Fruit fly (Drosophila melanogaster) whole organism, embryonic: ENCODE measurements around the gene Fas1.

Experiments used
- Abd-B ChIP-seq: fragments of 200-800 bp; sonication (Bioruptor generic); optimal IDR thresholded peaks from 2 replicates; lab custom pipeline; 2018; ENCODE audit warnings: missing biosample characterization, mild to moderate bottlenecking, missing genetic modification characterization, moderate library complexity
- CG10654 ChIP-seq: fragments of 200-800 bp; sonication (Bioruptor generic); optimal IDR thresholded peaks from 2 replicates; lab custom pipeline; 2016; ENCODE audit warnings: missing biosample characterization, missing genetic modification characterization
- CG11247 ChIP-seq: fragments of 200-800 bp; sonication (Bioruptor generic); IDR thresholded peaks from 2 replicates; pipeline ENCODE4 v1.3.6; 2022; ENCODE audit warnings: missing biosample characterization, missing genetic modification characterization
- CG11560 ChIP-seq: fragments of 200-800 bp; sonication (Bioruptor generic); IDR thresholded peaks from 3 replicates; pipeline ENCODE4 v1.3.6; 2022; ENCODE audit warnings: missing biosample characterization, missing genetic modification characterization
- CG12769 ChIP-seq: fragments of 200-800 bp; sonication (Bioruptor generic); optimal IDR thresholded peaks from 2 replicates; lab custom pipeline; 2019; ENCODE audit warnings: missing biosample characterization, mild to moderate bottlenecking, missing genetic modification characterization, moderate library complexity
- CG13894 ChIP-seq: fragments of 200-800 bp; sonication (Bioruptor generic); optimal IDR thresholded peaks from 3 replicates; lab custom pipeline; 2018; ENCODE audit warnings: missing biosample characterization, mild to moderate bottlenecking, missing genetic modification characterization, moderate library complexity
- CG15269 ChIP-seq: fragments of 200-800 bp; sonication (Bioruptor generic); optimal IDR thresholded peaks from 2 replicates; lab custom pipeline; 2018; ENCODE audit warnings: missing biosample characterization, mild to moderate bottlenecking, missing genetic modification characterization, moderate library complexity
- CG15479 ChIP-seq: fragments of 200-800 bp; sonication (Bioruptor generic); optimal IDR thresholded peaks from 3 replicates; lab custom pipeline; 2019; ENCODE audit warnings: missing biosample characterization, mild to moderate bottlenecking, missing genetic modification characterization, moderate library complexity
- CG15696 ChIP-seq: fragments of 200-800 bp; sonication (Bioruptor generic); optimal IDR thresholded peaks from 2 replicates; lab custom pipeline; 2019; ENCODE audit warnings: missing biosample characterization, mild to moderate bottlenecking, missing genetic modification characterization, moderate library complexity
- CG3726 ChIP-seq: fragments of 200-800 bp; sonication (Bioruptor generic); IDR thresholded peaks from 3 replicates; pipeline ENCODE4, ENCODE4 v1.3.6; 2022; ENCODE audit warnings: missing biosample characterization, missing genetic modification characterization
- CG4360 ChIP-seq: fragments of 200-800 bp; sonication (Bioruptor generic); IDR thresholded peaks from 2 replicates; pipeline ENCODE4 v1.3.6; 2022; ENCODE audit warnings: missing biosample characterization, missing genetic modification characterization
- CG4424 ChIP-seq: fragments of 200-800 bp; sonication (Bioruptor generic); optimal IDR thresholded peaks from 3 replicates; lab custom pipeline; 2016; ENCODE audit warnings: missing biosample characterization, missing genetic modification characterization
- CG4820 ChIP-seq: fragments of 200-800 bp; sonication (Bioruptor generic); optimal IDR thresholded peaks from 3 replicates; lab custom pipeline; 2016; ENCODE audit warnings: missing biosample characterization, missing genetic modification characterization
- CG5953 ChIP-seq: fragments of 200-800 bp; sonication (Bioruptor generic); IDR thresholded peaks from 2 replicates; pipeline ENCODE4 v1.3.6; 2022; ENCODE audit warnings: missing biosample characterization, missing genetic modification characterization
- CG6272 ChIP-seq: fragments of 200-800 bp; sonication (Bioruptor generic); IDR thresholded peaks from 2 replicates; pipeline ENCODE4 v1.3.6; 2022; ENCODE audit warnings: missing biosample characterization, missing genetic modification characterization
- CG6813 ChIP-seq: fragments of 200-800 bp; sonication (Bioruptor generic); optimal IDR thresholded peaks from 2 replicates; lab custom pipeline; 2017; ENCODE audit warnings: missing biosample characterization, missing genetic modification characterization, mild to moderate bottlenecking, moderate library complexity, missing genetic modification reagents
- CG7357 ChIP-seq: fragments of 200-800 bp; sonication (Bioruptor generic); IDR thresholded peaks from 3 replicates; pipeline ENCODE4 v1.3.6; 2022; ENCODE audit warnings: missing biosample characterization, missing genetic modification characterization
- CG8478 ChIP-seq: fragments of >200 bp; optimal IDR thresholded peaks from 2 replicates; lab custom pipeline; 2018
- CG9932 ChIP-seq: fragments of 200-800 bp; sonication (Bioruptor generic); IDR thresholded peaks from 2 replicates; pipeline ENCODE4 v1.3.6; 2022; ENCODE audit warnings: missing biosample characterization, missing genetic modification characterization
- Deaf1 ChIP-seq: fragments of 200-800 bp; optimal IDR thresholded peaks from 3 replicates; lab custom pipeline; 2019; ENCODE audit warnings: missing biosample characterization, mild to moderate bottlenecking, missing genetic modification characterization, moderate library complexity
- GATAe ChIP-seq: fragments of 200-800 bp; sonication (Bioruptor generic); conservative IDR thresholded peaks from 2 replicates; pipeline ENCODE4 v1.3.6; 2022; ENCODE audit warnings: missing biosample characterization, missing genetic modification characterization
- HLHmδ ChIP-seq: fragments of 200-800 bp; sonication (Bioruptor generic); optimal IDR thresholded peaks from 2 replicates; lab custom pipeline; 2018; ENCODE audit warnings: missing biosample characterization, mild to moderate bottlenecking, missing genetic modification characterization, moderate library complexity
- HmgD ChIP-seq: fragments of 200-800 bp; sonication (Bioruptor generic); optimal IDR thresholded peaks from 3 replicates; lab custom pipeline; 2016; ENCODE audit warnings: missing biosample characterization, missing genetic modification characterization
- MTF-1 ChIP-seq: fragments of 200-800 bp; sonication (Bioruptor generic); optimal IDR thresholded peaks from 2 replicates; lab custom pipeline; 2018; ENCODE audit warnings: missing biosample characterization, mild to moderate bottlenecking, missing genetic modification characterization, borderline replicate concordance
- Mad ChIP-seq: fragments of 200-800 bp; sonication (Bioruptor generic); optimal IDR thresholded peaks from 2 replicates; lab custom pipeline; 2016; ENCODE audit warnings: missing biosample characterization, missing genetic modification characterization
- Med ChIP-seq: fragments of 200-800 bp; sonication (Bioruptor generic); peaks from one replicate; lab custom pipeline; 2016; ENCODE audit warnings: missing biosample characterization, missing genetic modification characterization, mild to moderate bottlenecking, inconsistent platforms, moderate library complexity
- Pdp1 ChIP-seq, 2 experiments: fragments of 200-800 bp; sonication (Bioruptor generic); optimal IDR thresholded peaks; 3 replicates each; lab custom pipeline; 2016; ENCODE audit warnings: missing biosample characterization in 2 of 2, missing genetic modification characterization in 2 of 2, mild to moderate bottlenecking in 1 of 2, moderate library complexity in 1 of 2
- Spps ChIP-seq: fragments of 200-800 bp; sonication (Bioruptor generic); optimal IDR thresholded peaks from 2 replicates; lab custom pipeline; 2018; ENCODE audit warnings: missing biosample characterization, mild to moderate bottlenecking, missing genetic modification characterization
- Xrp1 ChIP-seq: fragments of 200-800 bp; sonication (Bioruptor generic); IDR thresholded peaks from 2 replicates; pipeline ENCODE4 v1.3.6; 2022; ENCODE audit warnings: missing biosample characterization, missing genetic modification characterization
- bcd ChIP-seq: fragments of 200-800 bp; sonication (Bioruptor generic); optimal IDR thresholded peaks from 2 replicates; lab custom pipeline; 2017; ENCODE audit warnings: missing biosample characterization, mild to moderate bottlenecking, missing genetic modification characterization
- cad ChIP-seq: fragments of >200 bp; optimal IDR thresholded peaks from 2 replicates; lab custom pipeline; 2017; ENCODE audit warnings: missing biosample characterization, missing genetic modification characterization
- chinmo ChIP-seq: fragments of 200-800 bp; sonication (Bioruptor generic); IDR thresholded peaks from 4 replicates; pipeline ENCODE4 v1.3.6; 2022; ENCODE audit warnings: missing biosample characterization, missing genetic modification characterization; ENCODE audit not compliant: partially characterized antibody
- da ChIP-seq: fragments of 200-800 bp; sonication (Bioruptor generic); optimal IDR thresholded peaks from 2 replicates; lab custom pipeline; 2016; ENCODE audit warnings: missing biosample characterization, missing genetic modification characterization
- exex ChIP-seq: fragments of 200-800 bp; sonication (Bioruptor generic); optimal IDR thresholded peaks from 4 replicates; lab custom pipeline; 2018; ENCODE audit warnings: missing biosample characterization, mild to moderate bottlenecking, missing genetic modification characterization, moderate library complexity
- gcm ChIP-seq: fragments of 200-800 bp; sonication (Bioruptor generic); optimal IDR thresholded peaks from 2 replicates; lab custom pipeline; 2019; ENCODE audit warnings: missing biosample characterization, mild to moderate bottlenecking, missing genetic modification characterization, moderate library complexity
- grau ChIP-seq: fragments of 200-800 bp; optimal IDR thresholded peaks from 3 replicates; lab custom pipeline; 2019; ENCODE audit warnings: missing biosample characterization, mild to moderate bottlenecking, missing genetic modification characterization, moderate library complexity
- gsb-n ChIP-seq: fragments of 200-800 bp; sonication (Bioruptor generic); optimal IDR thresholded peaks from 3 replicates; lab custom pipeline; 2018; ENCODE audit warnings: missing biosample characterization, mild to moderate bottlenecking, missing genetic modification characterization
- jing ChIP-seq: fragments of 200-800 bp; sonication (Bioruptor generic); optimal IDR thresholded peaks from 2 replicates; lab custom pipeline; 2018; ENCODE audit warnings: missing biosample characterization, mild to moderate bottlenecking, missing genetic modification characterization
- pum ChIP-seq: fragments of 200-800 bp; sonication (Bioruptor generic); optimal IDR thresholded peaks from 2 replicates; lab custom pipeline; 2016; ENCODE audit warnings: missing biosample characterization, missing genetic modification characterization
- scrt ChIP-seq: fragments of 200-800 bp; sonication (Bioruptor generic); optimal IDR thresholded peaks from 2 replicates; lab custom pipeline; 2018; ENCODE audit warnings: missing biosample characterization, mild to moderate bottlenecking, missing genetic modification characterization, moderate library complexity
- sd ChIP-seq: fragments of 200-800 bp; sonication (Bioruptor generic); optimal IDR thresholded peaks from 3 replicates; lab custom pipeline; 2018; ENCODE audit warnings: missing biosample characterization, mild to moderate bottlenecking, missing genetic modification characterization, moderate library complexity
- tgo ChIP-seq: fragments of 200-800 bp; sonication (Bioruptor generic); IDR thresholded peaks from 3 replicates; pipeline ENCODE4 v1.3.6; 2022; ENCODE audit warnings: missing biosample characterization, missing genetic modification characterization
- zen2 ChIP-seq: fragments of 200-800 bp; sonication (Bioruptor generic); IDR thresholded peaks from 3 replicates; pipeline ENCODE4 v1.3.6; 2022; ENCODE audit warnings: missing biosample characterization, missing genetic modification characterization; ENCODE audit not compliant: partially characterized antibody
- zfh2 ChIP-seq: fragments of 200-800 bp; sonication (Bioruptor generic); optimal IDR thresholded peaks from 2 replicates; lab custom pipeline; 2016; ENCODE audit warnings: missing biosample characterization, missing genetic modification characterization

Gene Fas1

DNA sequence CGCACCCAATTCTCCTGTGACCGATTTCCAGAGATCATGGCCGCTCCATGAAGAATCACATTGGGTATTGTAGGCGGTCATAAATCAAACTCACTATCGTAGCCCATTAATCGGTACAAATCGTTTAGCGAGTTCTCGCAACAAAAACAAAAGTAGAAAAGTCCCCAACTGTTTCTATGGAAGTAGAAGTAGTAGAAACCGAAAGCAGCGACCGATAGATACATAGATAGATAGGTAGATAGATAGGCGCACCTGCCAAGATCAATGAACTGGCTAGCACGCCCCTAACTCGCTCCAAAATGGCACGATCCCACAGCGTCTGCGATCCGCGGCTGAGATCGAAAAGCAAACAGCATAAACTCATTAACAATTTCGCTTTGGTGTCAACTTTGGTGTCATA lies 24.3 kb upstream of the Fas1 start (continued):
- TF ChIP-seq Spps (tag; lab: Kevin White, UChicago), result no peak
- no peak for TF ChIP-seq CG6272 (GFP tag; lab: Robert Waterston, UW)
- no peak for TF ChIP-seq CG4424 (GFP tag; lab: Kevin White, UChicago)
- TF ChIP-seq pum, result no peak
- no peak for TF ChIP-seq GATAe (GFP tag; lab: Robert Waterston, UW)
- no peak for TF ChIP-seq Mad (GFP tag; lab: Kevin White, UChicago)
- TF ChIP-seq Xrp1 (GFP tag; lab: Robert Waterston, UW), result no peak
- no peak for TF ChIP-seq CG15696 (tag; lab: Kevin White, UChicago)
- 0 out of 4 replicates have a peak, but pooled peaks have one; percentile 10 for TF ChIP-seq chinmo (GFP tag; lab: Robert Waterston, UW)
- TF ChIP-seq CG3726 (GFP tag; lab: Robert Waterston, UW), result no peak
- no peak for TF ChIP-seq CG15479
- no peak for TF ChIP-seq CG4360 (GFP tag; lab: Robert Waterston, UW)
- TF ChIP-seq da (GFP tag; lab: Kevin White, UChicago), result no peak
- TF ChIP-seq gsb-n (tag; lab: Kevin White, UChicago), result no peak
- TF ChIP-seq sd (tag; lab: Kevin White, UChicago), result peak; percentile 16
- no peak for TF ChIP-seq HmgD (GFP tag; lab: Kevin White, UChicago)
- no peak for TF ChIP-seq CG7357 (GFP tag; lab: Robert Waterston, UW)
- TF ChIP-seq Abd-B (GFP tag; lab: Kevin White, UChicago), result no peak
- TF ChIP-seq CG15269 (tag; lab: Kevin White, UChicago), result peak; percentile 19
- TF ChIP-seq CG11247, result no peak
- TF ChIP-seq CG5953 (GFP tag; lab: Robert Waterston, UW), result no peak
- no peak for TF ChIP-seq CG6813 (GFP tag; lab: Kevin White, UChicago)
- TF ChIP-seq tgo, result no peak
- TF ChIP-seq exex (tag; lab: Kevin White, UChicago), result no peak
- no peak for TF ChIP-seq bcd (GFP tag; lab: Kevin White, UChicago)
- no peak for TF ChIP-seq CG10654

dm6 chr3R:16604715-16605114 lies 20.3 kb upstream of the Fas1 start, which contains the start of gene CG10345:
Gene CG10345 (minus strand): TSS chr3R:16604861.
- no peak for TF ChIP-seq CG9932 (GFP tag; lab: Robert Waterston, UW)
- peak; percentile 47 for TF ChIP-seq Med (GFP tag; lab: Kevin White, UChicago)
- no peak for TF ChIP-seq jing (GFP tag; lab: Kevin White, UChicago)
- TF ChIP-seq CG12769, result peak; percentile 38
- no peak for TF ChIP-seq MTF-1
- no peak for TF ChIP-seq cad (GFP tag; lab: Kevin White, UChicago)
- TF ChIP-seq CG13894 (tag; lab: Kevin White, UChicago), result peak; percentile 56
- no peak for TF ChIP-seq HLHmδ (GFP tag; lab: Kevin White, UChicago)
- no peak for TF ChIP-seq CG8478 (lab: Kevin White, UChicago)
- TF ChIP-seq zen2 (GFP tag; lab: Robert Waterston, UW), result no peak
- TF ChIP-seq chinmo (GFP tag; lab: Robert Waterston, UW), result 0 out of 4 replicates have a peak, but pooled peaks have one; percentile 39
- TF ChIP-seq gcm (GFP tag; lab: Kevin White, UChicago), result no peak
- TF ChIP-seq Deaf1 (tag; lab: Kevin White, UChicago), result peak; percentile 85

DNA sequence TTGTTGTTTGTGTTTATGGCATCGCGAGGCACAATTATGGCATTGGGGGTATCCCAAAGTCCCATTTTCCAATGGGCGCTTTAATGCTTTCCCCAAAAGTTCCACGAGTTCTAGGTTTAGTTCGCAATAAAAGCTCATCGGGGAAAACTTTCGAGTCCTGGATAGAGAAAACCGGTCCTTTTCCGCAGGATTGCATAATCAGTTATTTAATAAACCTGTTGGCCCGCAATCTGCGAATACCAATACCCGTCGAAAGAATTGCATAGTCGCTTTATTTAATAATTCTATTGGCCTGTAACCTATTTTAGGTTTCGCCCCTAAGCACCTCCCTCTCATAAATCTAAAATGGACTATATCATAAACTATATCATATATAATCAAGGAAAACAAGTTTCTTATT lies 19.1 kb upstream of the Fas1 start:
- TF ChIP-seq Pdp1 (GFP tag; optimal IDR thresholded peaks at IDR 0.05; lab: Kevin White, UChicago) (peak in 1 of 2 experiments; percentile 92), grau (tag; lab: Kevin White, UChicago) (no peak), zfh2 (GFP tag; lab: Kevin White, UChicago) (no peak), scrt (GFP tag; lab: Kevin White, UChicago) (peak; percentile 75), CG11560 (tag; lab: Robert Waterston, UW) (no peak), CG4820 (no peak), CG8478 (lab: Kevin White, UChicago) (no peak)
